Worm (Caenorhabditis elegans) whole organism, young adult: ENCODE measurements around the gene exc-13.

Experiments used
- B0035.1 ChIP-seq: sonication (generic microtip); optimal IDR thresholded peaks from 2 replicates; lab custom pipeline; 2016; ENCODE audit warnings: missing genetic modification characterization, mild to moderate bottlenecking, missing compliant biosample characterization, missing genotype, missing genetic modification reagents
- B0261.1 ChIP-seq: sonication (generic microtip); optimal IDR thresholded peaks from 2 replicates; lab custom pipeline; 2016; ENCODE audit warnings: mild to moderate bottlenecking, missing genetic modification characterization, moderate library complexity, missing compliant biosample characterization
- C06A6.2 ChIP-seq: fragments of 200-800 bp; sonication (Bioruptor generic); conservative IDR thresholded peaks from 2 replicates; pipeline ENCODE4 v1.3.6; 2022; ENCODE audit warnings: missing genetic modification characterization, missing compliant biosample characterization
- D2030.7 ChIP-seq: fragments of 200-800 bp; sonication (Bioruptor generic); IDR thresholded peaks from 2 replicates; pipeline ENCODE4 v1.3.6; 2022; ENCODE audit warnings: missing genetic modification reagents, missing genetic modification characterization, missing compliant biosample characterization
- F10E7.11 ChIP-seq: sonication (generic microtip); optimal IDR thresholded peaks from 2 replicates; lab custom pipeline; 2017; ENCODE audit warnings: mild to moderate bottlenecking, missing genetic modification characterization, moderate library complexity, missing compliant biosample characterization
- F52B5.7 ChIP-seq: sonication (generic microtip); optimal IDR thresholded peaks from 2 replicates; lab custom pipeline; 2016; ENCODE audit warnings: mild to moderate bottlenecking, missing genetic modification characterization, missing compliant biosample characterization
- T07F8.4 ChIP-seq: sonication (generic microtip); optimal IDR thresholded peaks from 2 replicates; lab custom pipeline; 2016; ENCODE audit warnings: mild to moderate bottlenecking, missing genetic modification characterization, moderate library complexity, missing compliant biosample characterization
- ama-1 ChIP-seq, 3 experiments: fragments of 150-350 bp in 1 of 3; sonication (generic microtip) in 2 of 3; optimal IDR thresholded peaks; 2 replicates each; lab custom pipeline; 2014 to 2018; ENCODE audit warnings: missing biosample characterization in 2 of 3, missing genetic modification characterization in 2 of 3, missing genetic modification reagents in 2 of 3
- atf-7 ChIP-seq: sonication (generic microtip); optimal IDR thresholded peaks from 2 replicates; lab custom pipeline; 2017; ENCODE audit warnings: mild to moderate bottlenecking, missing genetic modification characterization, missing compliant biosample characterization
- attf-6 ChIP-seq: fragments of 200-800 bp; sonication (Bioruptor generic); IDR thresholded peaks from 2 replicates; pipeline ENCODE4 v1.3.6; 2022; ENCODE audit warnings: missing genetic modification reagents, missing genetic modification characterization, missing compliant biosample characterization
- ccch-3 ChIP-seq: fragments of 200-800 bp; sonication (Bioruptor generic); optimal IDR thresholded peaks from 2 replicates; lab custom pipeline; 2018; ENCODE audit warnings: mild to moderate bottlenecking, missing genetic modification characterization, missing compliant biosample characterization
- cebp-1 ChIP-seq, 2 experiments: fragments of 200-800 bp in 1 of 2; sonication (Bioruptor generic) in 1 of 2; sonication (generic microtip) in 1 of 2; IDR thresholded peaks in 1 of 2; optimal IDR thresholded peaks in 1 of 2; 2 replicates each; pipeline versions ENCODE4 v1.3.6 to Lab custom; 2017 to 2022; ENCODE audit warnings: missing compliant biosample characterization in 2 of 2, missing genetic modification characterization in 2 of 2, mild to moderate bottlenecking in 1 of 2, missing genetic modification reagents in 1 of 2, moderate library complexity in 1 of 2
- die-1 ChIP-seq: sonication (generic microtip); optimal IDR thresholded peaks from 2 replicates; lab custom pipeline; 2016; ENCODE audit warnings: missing genotype, mild to moderate bottlenecking, missing genetic modification characterization, missing compliant biosample characterization
- dpl-1 ChIP-seq: fragments of 150-350 bp; optimal IDR thresholded peaks from 2 replicates; lab custom pipeline; 2014; ENCODE audit warnings: missing biosample characterization, missing genetic modification reagents, missing genetic modification characterization
- efl-1 ChIP-seq: fragments of 150-350 bp; optimal IDR thresholded peaks from 2 replicates; lab custom pipeline; 2014; ENCODE audit warnings: missing biosample characterization, missing genetic modification reagents, missing genetic modification characterization
- hlh-26 ChIP-seq: fragments of 200-800 bp; sonication (Bioruptor generic); conservative IDR thresholded peaks from 2 replicates; pipeline ENCODE4 v1.3.6; 2022; ENCODE audit warnings: missing genetic modification reagents, missing genetic modification characterization, missing compliant biosample characterization
- lag-1 ChIP-seq: fragments of 200-800 bp; sonication (Bioruptor generic); IDR thresholded peaks from 2 replicates; pipeline ENCODE4 v1.3.6; 2022; ENCODE audit warnings: missing genetic modification reagents, missing genetic modification characterization, missing compliant biosample characterization
- let-526 ChIP-seq: fragments of 200-800 bp; sonication (Bioruptor generic); IDR thresholded peaks from 2 replicates; pipeline ENCODE4 v1.3.6; 2022; ENCODE audit warnings: missing genetic modification reagents, missing genetic modification characterization, missing compliant biosample characterization
- lin-40 ChIP-seq: sonication (generic microtip); optimal IDR thresholded peaks from 2 replicates; lab custom pipeline; 2016; ENCODE audit warnings: missing genetic modification characterization, mild to moderate bottlenecking, missing compliant biosample characterization, missing genotype, missing genetic modification reagents
- lin-54 ChIP-seq: fragments of 200-800 bp; sonication (Bioruptor generic); optimal IDR thresholded peaks from 2 replicates; lab custom pipeline; 2018; ENCODE audit warnings: mild to moderate bottlenecking, missing genetic modification characterization, missing compliant biosample characterization
- mes-4 ChIP-seq: sonication (generic microtip); optimal IDR thresholded peaks from 2 replicates; lab custom pipeline; 2016; ENCODE audit warnings: missing genotype, missing genetic modification characterization, missing compliant biosample characterization
- mxl-1 ChIP-seq: sonication (generic microtip); optimal IDR thresholded peaks from 2 replicates; lab custom pipeline; 2016; ENCODE audit warnings: missing genetic modification characterization, missing compliant biosample characterization
- nhr-27 ChIP-seq: fragments of 200-800 bp; sonication (Bioruptor generic); optimal IDR thresholded peaks from 2 replicates; lab custom pipeline; 2018; ENCODE audit warnings: mild to moderate bottlenecking, missing genetic modification characterization, moderate library complexity, missing compliant biosample characterization
- rcor-1 ChIP-seq: fragments of 200-800 bp; sonication (Bioruptor generic); IDR thresholded peaks from 2 replicates; pipeline ENCODE4 v1.3.6; 2022; ENCODE audit warnings: missing genetic modification reagents, missing genetic modification characterization, missing compliant biosample characterization
- sdz-38 ChIP-seq: sonication (generic microtip); optimal IDR thresholded peaks from 2 replicates; lab custom pipeline; 2016; ENCODE audit warnings: missing genotype, missing genetic modification characterization, missing compliant biosample characterization
- unc-130 ChIP-seq: sonication (generic microtip); optimal IDR thresholded peaks from 2 replicates; lab custom pipeline; 2016; ENCODE audit warnings: missing genetic modification reagents, missing genetic modification characterization, missing compliant biosample characterization
- zfh-2 ChIP-seq: fragments of 200-800 bp; sonication (Bioruptor generic); conservative IDR thresholded peaks from 2 replicates; pipeline ENCODE4 v1.3.6; 2022; ENCODE audit warnings: missing genetic modification reagents, missing genetic modification characterization, missing compliant biosample characterization
- ztf-26 ChIP-seq: sonication (generic microtip); optimal IDR thresholded peaks from 2 replicates; lab custom pipeline; 2017; ENCODE audit warnings: missing genetic modification characterization, missing compliant biosample characterization
- ztf-28 ChIP-seq: fragments of 200-800 bp; sonication (Bioruptor generic); IDR thresholded peaks from 2 replicates; pipeline ENCODE4 v1.3.6; 2022; ENCODE audit warnings: missing genetic modification reagents, missing genetic modification characterization, missing compliant biosample characterization

The exc-13 gene

DNA sequence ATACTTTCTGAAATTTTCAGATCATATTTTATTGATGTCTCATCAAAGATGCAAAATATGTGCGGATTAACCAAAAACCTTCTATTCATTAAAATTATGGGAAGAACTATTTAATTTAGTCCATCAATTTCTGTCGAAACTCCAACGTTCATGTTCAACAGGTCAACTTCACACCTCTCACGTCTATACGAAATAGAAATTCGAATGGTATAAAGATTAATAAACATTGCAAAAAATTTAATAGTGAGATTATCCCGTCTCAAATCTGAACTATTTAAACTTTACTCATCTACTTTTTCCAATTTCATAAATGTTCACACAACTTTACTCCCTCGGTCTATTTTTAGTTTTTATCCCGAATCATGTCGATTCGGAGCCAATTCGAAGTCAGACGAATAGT lies 44.5 kb downstream of the exc-13 start, which contains the start of gene R13D7.2:
Gene R13D7.2, plus strand, starts transcription at position 301 of the 400 bp plus-strand sequence.
- TF ChIP-seq F52B5.7 (tag; lab: Kevin White, UChicago) (no peak), die-1 (tag; lab: Kevin White, UChicago) (no peak), ccch-3 (GFP tag; lab: Kevin White, UChicago) (no peak), attf-6 (GFP tag; lab: Robert Waterston, UW) (no peak), ztf-28 (no peak), dpl-1 (GFP tag; lab: Kevin White, UChicago) (no peak), mes-4 (tag; lab: Kevin White, UChicago) (no peak), let-526 (no peak), sdz-38 (no peak)

DNA sequence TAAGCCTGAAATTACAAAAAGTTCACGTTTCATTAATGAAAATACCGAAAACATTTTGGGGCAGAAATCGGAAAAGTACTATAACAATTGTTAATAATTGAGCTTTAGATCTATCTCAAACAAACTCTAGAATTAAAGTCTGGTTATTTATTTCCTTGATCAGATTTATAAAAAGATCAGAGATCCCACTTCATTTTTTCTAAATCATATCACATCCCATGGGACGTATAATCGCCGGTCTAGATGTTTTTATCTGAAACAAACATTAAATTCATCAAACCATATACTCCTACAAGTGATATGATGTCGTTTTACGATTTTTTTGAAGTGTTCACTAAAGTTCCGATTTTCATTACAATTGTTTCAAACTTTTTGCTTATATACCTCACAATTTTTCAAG lies 46.6 kb downstream of the exc-13 start, which contains the start of gene str-41:
Gene str-41, plus strand, starts transcription at position 301 of the 400 bp plus-strand sequence.
- TF ChIP-seq B0261.1 (tag; lab: Kevin White, UChicago) = no peak
- TF ChIP-seq, all 124 proteins: peak for 0

ce11 chrV:7413107-7413774 lies 48.2 kb downstream of the exc-13 start, which contains the start of gene F18E3.11:
Gene F18E3.11 (plus strand): TSS chrV:7413482.
- TF ChIP-seq nhr-27 (tag; lab: Kevin White, UChicago) (no peak), atf-7 (tag; lab: Kevin White, UChicago) (no peak), D2030.7 (GFP tag; lab: Robert Waterston, UW) (no peak), lin-40 (tag; lab: Kevin White, UChicago) (peak; percentile 48), unc-130 (no peak), zfh-2 (GFP tag; lab: Robert Waterston, UW) (no peak), hlh-26 (GFP tag; lab: Robert Waterston, UW) (no peak), rcor-1 (no peak), ztf-26 (tag; lab: Kevin White, UChicago) (peak; percentile 57), efl-1 (no peak), F10E7.11 (no peak), C06A6.2 (GFP tag; lab: Robert Waterston, UW) (0 out of 2 replicates have a peak, but pooled peaks have one; percentile 15), T07F8.4 (tag; lab: Kevin White, UChicago) (no peak), ccch-3 (GFP tag; lab: Kevin White, UChicago) (no peak), ama-1 (optimal IDR thresholded peaks at IDR 0.05; lab: Kevin White, UChicago) (peak; percentile 97), ama-1 (GFP tag; optimal IDR thresholded peaks at IDR 0.05; lab: Kevin White, UChicago) (no peak), lin-54 (no peak), mxl-1 (tag; lab: Kevin White, UChicago) (no peak), B0035.1 (tag; lab: Kevin White, UChicago) (no peak), lag-1 (GFP tag; lab: Robert Waterston, UW) (no peak)

ce11 chrV:7414909-7415308 lies 49.9 kb downstream of the exc-13 start, which contains the start of gene F18E3.12:
Gene F18E3.12 (plus strand): TSS chrV:7414985.
- peak; percentile 94 for TF ChIP-seq ama-1 (optimal IDR thresholded peaks at IDR 0.05; lab: Kevin White, UChicago)
- TF ChIP-seq ama-1 (GFP tag; optimal IDR thresholded peaks at IDR 0.05; lab: Kevin White, UChicago) = no peak
- no peak for TF ChIP-seq cebp-1 (GFP tag; IDR thresholded peaks at IDR 0.05; lab: Robert Waterston, UW)
- no peak for TF ChIP-seq cebp-1 (tag; optimal IDR thresholded peaks at IDR 0.05; lab: Kevin White, UChicago)
